Fruit fly (Drosophila melanogaster) ovary, adult (tissue): ENCODE results near the gene CG10479.

ENCODE experiments used
- CG17801 ChIP-seq: fragments of 200-800 bp; optimal IDR thresholded peaks from 2 replicates; lab custom pipeline; 2019; ENCODE audit warnings: missing biosample characterization, mild to moderate bottlenecking, missing genetic modification characterization, moderate library complexity; ENCODE audit not compliant: partially characterized antibody

CG10479 gene

DNA sequence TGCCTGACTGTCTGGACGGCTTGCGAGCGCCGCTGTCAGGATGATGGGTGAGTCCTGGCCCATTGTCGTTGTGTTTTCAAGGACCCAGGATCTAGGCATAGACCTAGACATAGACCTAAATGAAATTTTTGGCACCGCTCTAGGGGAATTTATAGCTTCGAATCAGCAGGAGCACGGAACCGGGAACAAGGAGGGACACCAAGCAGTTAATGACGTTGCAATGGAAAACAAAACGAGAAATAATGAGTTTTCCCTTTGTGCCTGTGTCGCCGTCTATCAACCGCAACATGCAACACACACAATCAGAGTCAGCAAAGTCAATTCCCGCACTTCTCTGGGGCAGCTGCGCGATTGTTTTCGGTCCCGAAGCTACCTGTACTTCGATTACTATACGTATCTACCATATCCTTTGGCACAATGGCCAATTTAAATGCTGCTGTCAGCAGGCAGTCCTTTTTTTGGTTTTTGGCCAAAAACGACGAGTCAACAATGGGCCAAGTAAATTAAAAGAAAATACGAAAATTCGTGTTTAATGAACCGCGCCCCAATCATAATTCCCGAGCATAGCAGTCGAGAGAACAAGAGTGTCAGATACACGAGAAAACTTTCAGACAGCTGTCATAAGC lies 7.2 kb upstream of the CG10479 start:
- no peak for TF ChIP-seq CG17801

DNA sequence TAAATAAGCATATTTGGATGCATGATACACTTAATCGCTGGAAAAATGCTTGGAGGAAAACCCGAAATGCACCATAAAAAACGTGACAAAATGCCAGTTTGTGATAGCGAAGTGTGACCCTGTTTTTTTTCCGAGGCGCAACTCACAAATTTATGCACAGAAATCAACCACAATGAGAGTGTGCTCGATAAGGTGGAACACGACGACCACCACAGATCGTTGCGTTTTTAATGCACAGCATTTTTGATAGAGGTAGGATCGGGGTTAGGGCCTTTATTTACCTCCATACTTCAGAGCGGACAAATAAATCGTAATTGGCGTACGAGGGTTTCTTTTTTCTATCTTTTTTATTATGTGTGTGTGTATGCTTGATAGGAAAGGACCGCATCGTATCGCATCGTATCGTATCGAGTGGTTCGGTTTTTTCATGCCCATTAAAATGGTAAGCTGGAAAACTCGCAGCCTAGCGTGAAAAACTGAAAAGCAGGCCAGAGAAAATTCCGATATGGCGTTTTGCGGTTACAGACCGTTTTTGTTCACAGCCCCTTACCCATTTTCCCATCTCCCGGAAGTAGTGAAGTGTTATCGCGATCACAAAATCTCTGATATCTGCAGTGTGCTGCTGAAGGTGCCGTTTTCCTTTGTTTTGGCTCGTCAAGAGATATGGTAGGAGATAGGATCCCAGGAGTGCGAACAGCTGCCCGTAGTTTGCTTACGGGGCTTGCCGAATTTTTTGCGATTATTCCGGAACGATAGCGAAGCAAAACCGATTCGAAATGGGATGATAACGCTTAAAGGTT lies 4.9 kb upstream of the CG10479 start:
- no peak for TF ChIP-seq CG17801

DNA sequence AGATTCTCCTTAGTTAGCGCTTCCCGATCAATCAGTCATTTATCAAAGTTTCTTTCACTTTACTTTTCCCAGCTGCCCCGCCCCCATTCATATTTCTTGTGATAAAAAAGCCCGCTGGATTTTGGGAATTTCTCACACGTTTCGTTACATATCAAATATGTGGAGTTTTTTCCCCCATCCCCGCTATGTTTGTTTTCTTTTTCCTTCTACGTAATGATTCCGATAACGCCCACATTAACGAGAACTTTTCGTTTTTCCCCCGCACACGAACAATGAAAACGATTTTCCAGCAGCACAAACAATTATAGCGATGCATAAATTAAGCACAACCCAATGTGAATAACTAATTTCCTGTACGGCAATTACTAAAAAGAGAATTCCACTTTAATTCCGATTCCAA lies 4.3 kb upstream of the CG10479 start:
- no peak for TF ChIP-seq CG17801

DNA sequence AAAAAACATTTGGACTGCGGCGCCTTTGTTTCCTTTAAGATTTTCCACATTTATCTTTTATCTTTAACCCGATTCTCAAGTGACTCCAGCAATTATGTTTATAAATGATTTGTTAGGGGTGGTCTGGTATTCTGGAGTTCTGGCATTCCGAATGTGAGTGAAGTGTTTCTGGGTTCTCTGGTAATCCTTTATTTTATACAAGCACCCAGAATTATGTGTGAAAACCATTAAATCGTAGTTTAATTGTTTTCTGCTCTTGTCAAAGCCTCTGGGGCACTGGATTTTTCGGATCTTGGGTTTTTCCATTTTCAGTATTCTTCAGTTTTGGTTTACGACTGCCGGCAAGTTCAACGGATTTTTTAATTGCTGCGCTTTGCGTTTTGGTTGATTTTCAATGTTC lies 3.7 kb upstream of the CG10479 start:
- no peak for TF ChIP-seq CG17801

DNA sequence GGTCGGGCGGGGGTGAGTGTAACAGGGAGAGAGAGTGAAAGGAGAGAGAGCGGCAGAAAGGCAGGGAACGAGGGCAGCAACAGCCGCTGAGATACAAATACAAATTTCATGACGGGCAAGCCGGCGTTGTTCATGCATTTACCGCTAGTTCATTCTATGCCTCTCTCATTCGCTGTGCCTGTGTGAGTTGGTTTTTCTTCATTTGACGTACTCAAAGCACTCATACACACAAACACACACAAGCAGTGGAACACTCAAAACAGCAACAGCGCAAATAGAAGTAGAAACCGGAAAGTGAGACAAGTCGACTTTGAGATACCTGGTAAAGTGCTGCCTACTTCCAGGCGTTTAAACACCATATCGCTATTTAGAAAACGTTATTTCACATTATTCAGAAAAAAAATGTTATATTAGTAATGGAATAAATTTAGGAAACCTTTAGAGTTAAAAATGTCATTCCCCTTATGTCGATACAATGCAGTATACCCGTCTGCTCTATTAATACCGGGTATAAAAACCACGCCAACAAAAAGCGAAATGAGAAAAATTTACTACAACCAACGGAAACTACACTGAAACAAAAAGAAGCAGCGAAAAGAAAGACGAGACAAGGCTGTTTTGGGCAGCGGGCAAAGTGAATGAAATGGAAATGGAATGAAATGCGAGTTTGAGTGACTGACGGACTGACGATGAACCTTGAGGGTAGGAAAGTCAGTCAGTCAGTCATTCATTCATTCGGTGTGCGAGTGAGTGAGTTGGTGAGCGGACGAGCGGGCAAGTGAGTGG lies 507 bp upstream of the CG10479 start:
- TF ChIP-seq CG17801: no peak

DNA sequence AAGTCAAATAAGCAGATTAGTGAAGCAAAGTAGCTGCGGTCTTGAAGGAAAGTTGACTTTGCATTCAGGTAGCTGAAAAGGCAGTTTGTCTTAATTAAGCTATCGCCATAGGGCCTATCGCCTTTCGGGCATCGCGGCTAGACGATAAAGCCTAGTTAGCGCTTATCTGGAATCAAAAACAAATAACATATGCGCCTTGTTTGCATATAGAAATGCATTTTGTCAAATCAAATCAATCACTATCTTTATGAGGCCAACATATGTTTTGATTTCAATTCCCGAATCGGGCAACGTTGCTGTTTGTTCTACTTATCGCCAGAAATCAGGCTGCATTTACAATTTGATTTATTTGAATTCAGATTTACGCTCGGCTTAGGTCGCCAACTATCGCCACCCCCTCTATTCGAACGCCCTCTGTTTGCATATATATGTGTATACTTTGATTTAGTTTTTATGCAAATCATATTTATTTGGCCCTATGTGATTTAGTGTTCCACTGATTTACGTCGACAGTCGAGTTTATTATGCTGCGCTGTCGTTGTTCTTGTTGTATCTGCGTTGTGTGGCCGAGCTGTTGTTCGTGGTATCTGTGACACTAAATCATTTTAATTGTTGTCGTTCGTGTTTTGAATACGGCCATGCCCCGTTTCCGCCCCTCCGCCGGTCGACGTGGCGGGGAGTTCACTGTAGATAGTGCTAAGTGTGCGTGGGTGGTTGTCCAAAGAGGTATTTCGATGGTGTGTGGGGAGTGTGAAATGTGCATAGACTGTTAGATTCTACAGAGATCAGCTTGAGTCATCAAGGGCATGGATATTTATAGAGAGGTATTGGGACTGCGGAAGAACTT lies 1.0 kb downstream of the CG10479 start:
- no peak for TF ChIP-seq CG17801

DNA sequence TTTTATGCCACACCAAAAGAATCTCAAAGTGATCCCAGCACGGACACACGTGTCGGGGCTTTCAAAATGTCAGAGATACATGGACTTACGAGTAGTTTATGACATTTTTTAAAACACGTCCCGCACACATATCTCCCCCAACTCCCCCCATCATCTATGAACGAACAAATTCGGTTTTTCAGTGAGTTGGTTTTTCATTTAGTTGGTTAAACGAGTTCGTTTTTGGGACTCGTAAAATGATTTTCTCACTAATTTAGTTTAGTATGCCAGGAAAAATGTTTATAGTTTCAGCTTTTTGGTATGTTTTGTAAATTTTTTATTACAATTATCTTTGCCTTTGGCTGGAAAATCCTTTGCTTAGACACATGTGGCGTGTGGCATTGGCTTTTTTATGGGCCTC lies 4.4 kb downstream of the CG10479 start:
- TF ChIP-seq CG17801: no peak

DNA sequence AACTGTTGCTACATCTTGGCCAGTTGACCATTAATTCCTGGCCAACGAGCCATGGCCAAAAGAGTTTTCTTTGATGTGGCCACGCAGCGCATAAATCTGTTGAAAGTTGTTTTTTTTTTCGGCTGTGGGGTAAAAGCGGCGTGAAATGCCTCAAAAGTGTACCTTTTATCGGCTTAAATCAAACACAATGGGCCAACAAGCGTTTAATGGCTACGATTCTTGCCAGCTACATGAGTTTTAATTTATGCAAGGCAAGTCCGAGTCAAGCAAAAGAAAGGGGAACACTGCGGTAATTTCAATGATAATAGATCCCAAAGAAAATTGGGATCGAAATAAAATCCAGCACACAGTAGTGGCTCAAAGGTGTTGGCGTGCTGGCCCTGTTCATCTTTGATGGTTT lies 5.6 kb downstream of the CG10479 start:
- TF ChIP-seq CG17801: no peak

DNA sequence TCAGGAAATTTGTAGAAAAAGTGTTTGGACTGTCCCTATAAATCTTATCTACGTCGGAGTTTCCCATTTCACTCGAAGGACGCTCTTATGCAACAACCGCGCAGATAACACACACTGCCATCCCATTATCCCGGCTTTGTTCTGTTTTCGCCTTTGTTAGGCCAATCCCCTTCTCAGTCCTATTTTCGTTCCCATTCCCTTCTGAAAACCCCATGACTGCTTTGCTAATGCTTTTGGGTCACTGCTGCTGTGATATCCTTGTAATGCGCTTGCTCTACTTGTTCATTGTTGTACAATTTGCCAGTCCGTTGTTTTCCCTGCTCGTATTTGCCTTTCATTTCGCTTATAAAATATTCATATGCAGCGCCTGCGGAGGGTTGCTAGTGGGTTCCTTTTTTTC lies 6.7 kb downstream of the CG10479 start:
- no peak for TF ChIP-seq CG17801

DNA sequence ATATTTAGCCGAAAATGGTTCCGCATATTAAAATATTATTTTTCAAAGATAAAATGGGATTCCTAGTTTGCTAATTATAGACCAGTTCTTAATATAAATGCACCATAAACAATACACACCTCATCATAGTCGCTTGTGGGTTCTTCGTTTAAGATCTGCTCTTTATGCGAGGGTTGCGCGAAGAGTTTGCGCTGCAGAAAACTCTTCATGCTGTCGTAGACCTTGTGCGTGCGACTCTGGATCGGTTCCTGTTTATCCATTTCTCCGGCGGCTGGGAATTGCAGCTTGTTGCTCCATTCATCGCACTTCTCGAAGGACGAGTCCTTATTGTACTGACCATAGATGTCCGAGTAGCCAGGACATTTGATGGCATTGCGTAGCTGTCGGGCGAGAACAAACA lies 7.1 kb downstream of the CG10479 start:
- no peak for TF ChIP-seq CG17801

DNA sequence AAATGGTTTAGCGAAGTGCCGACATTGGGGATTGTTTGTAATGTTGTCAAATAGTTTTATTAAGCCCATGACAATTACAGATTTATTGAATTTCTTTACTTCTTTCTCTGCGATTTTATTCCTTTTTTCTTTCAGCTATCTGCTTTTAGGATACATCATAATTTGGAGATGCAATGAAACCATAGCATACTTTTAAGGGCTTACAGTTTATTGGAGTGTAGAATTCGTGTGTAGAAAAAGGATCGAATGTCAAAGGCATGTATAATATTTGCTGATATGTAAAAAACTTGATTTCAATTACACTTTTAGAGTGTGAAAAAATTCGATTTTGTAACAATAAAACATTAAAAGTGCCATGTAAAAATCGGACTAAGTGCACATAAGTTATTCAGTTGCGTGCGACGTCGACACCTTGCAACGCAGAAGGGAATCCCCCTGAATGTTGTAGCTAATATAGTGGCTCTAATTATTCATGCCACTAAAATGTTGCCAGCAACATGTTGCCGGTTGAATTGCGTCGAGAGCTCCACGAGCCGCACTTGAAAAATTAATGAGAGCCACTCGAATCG lies 8.9 kb downstream of the CG10479 start:
- no peak for TF ChIP-seq CG17801

DNA sequence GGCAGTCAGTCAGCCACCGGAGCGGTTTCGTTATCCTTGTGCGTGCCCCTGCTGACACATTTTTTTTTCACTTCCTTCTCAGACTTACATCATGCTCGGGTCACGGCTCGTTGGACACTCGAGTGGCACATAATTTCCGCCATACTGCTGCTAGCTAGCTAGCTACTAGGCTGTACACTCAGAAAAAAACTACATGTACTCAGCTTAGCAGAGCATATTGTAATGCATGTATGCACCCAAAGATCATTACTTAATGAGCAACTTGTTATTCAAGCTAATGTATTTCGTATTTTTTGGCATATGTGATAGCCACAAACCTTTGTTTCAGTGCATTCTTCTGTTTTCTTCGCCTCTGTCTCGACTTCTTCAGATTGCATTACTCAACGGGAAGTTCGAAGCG lies 11.4 kb downstream of the CG10479 start:
- TF ChIP-seq CG17801: no peak

DNA sequence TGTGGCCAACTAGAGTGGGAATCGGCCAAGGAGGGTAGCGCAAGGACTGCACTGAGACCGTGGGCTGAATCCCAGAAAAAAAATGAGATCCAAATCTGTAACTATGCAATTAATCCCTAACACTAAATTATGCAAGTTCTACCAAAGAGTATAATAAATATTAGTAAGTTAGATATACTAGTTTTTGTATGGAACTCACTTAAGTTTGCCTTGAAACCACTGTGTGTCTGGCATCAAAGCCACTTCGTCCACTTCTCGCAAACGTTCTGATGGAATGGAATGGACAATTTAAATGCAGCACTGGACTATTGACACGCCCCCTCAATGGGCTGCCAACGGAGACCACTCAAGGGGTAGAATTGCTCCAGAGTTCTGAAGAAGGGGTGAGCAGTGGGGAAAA lies 17.7 kb downstream of the CG10479 start:
- TF ChIP-seq CG17801: no peak

DNA sequence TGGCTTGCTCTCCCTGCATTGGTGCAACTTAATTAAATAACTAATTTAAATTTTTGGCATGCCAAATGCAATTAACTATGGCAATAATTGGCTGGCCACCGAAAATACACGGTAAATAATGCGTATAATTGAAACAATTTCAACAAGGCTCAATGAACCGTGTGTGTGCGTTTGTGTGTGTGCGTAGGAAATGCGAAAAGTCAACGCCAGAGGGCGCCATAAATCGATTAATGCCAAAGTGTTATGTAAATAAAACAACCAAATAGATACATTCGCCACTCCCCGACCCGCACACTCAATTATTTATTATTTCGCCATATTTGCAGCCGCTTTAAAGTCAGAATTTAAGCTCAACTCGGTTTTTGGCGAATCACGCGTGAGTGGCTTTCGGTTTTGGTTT lies 18.6 kb downstream of the CG10479 start:
- no peak for TF ChIP-seq CG17801

DNA sequence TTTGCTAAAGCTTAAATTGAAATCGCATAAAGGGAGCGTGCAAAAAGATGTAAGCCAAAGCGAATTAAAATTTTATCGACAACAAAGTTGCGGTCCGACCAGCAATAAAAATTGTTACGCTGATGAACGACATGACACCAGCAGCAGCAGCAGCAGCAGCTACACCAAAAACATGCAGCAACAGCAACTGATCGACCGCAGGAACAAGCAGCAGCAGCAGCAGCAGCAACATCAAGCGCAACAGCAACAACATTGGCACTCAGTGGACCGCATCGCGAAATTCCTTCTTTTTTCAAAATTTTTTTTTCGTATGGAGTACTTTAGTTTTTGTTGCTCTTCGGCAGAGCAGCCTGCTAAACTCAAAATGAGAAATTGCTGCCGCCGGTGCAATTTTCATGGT lies 20.9 kb downstream of the CG10479 start:
- no peak for TF ChIP-seq CG17801

DNA sequence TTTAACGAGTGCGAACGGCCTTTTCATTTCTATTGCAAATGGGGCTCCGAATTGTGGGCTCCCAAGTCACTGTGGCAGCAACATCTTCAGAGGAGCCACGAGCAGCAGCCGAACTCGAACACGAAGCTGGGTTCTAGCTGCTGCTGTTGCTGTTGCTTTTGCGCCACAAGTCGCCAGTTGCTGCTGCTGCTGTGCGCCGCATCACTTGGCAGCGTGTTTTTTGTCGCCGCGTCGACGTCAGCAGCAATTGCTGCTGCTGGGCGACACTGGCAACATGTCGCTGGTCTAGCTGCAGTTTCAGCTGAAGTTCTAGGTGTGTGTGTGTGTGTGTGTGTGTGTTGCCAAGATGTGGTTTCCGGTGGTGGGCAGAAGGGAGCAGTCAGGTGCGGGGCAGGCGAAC lies 23.3 kb downstream of the CG10479 start:
- TF ChIP-seq CG17801: no peak
